Fruit fly (Drosophila melanogaster) whole organism, embryonic: ENCODE data around the gene CG6441.

Experiments
- Ada2b ChIP-seq: fragments of 200-800 bp; sonication (Bioruptor generic); IDR thresholded peaks from 2 replicates; pipeline ENCODE4 v1.3.6; 2022; ENCODE audit warnings: missing biosample characterization, missing genetic modification characterization
- Antp ChIP-seq: fragments of 200-800 bp; sonication (Bioruptor generic); optimal IDR thresholded peaks from 3 replicates; lab custom pipeline; 2016; ENCODE audit warnings: missing biosample characterization, missing genetic modification characterization
- Atf3 ChIP-seq: fragments of 200-800 bp; sonication (Bioruptor generic); optimal IDR thresholded peaks from 3 replicates; lab custom pipeline; 2016; ENCODE audit warnings: missing biosample characterization, missing genetic modification characterization
- CG11093 ChIP-seq: fragments of 200-800 bp; sonication (Bioruptor generic); IDR thresholded peaks from 3 replicates; pipeline ENCODE4 v1.3.6; 2022; ENCODE audit warnings: missing biosample characterization, missing genetic modification characterization
- CG12104 ChIP-seq: fragments of 200-800 bp; sonication (Bioruptor generic); optimal IDR thresholded peaks from 3 replicates; lab custom pipeline; 2016; ENCODE audit warnings: missing biosample characterization, missing genetic modification characterization
- CG13123 ChIP-seq: fragments of 200-800 bp; sonication (Bioruptor generic); optimal IDR thresholded peaks from 2 replicates; lab custom pipeline; 2016; ENCODE audit warnings: missing biosample characterization, missing genetic modification characterization
- CG13287 ChIP-seq: fragments of 200-800 bp; sonication (Bioruptor generic); IDR thresholded peaks from 2 replicates; pipeline ENCODE4 v1.3.6; 2022; ENCODE audit warnings: missing biosample characterization, missing genetic modification characterization; ENCODE audit not compliant: partially characterized antibody
- CG13624 ChIP-seq: fragments of 200-800 bp; sonication (Bioruptor generic); optimal IDR thresholded peaks from 2 replicates; lab custom pipeline; 2016; ENCODE audit warnings: missing biosample characterization, missing genetic modification characterization
- CG14014 ChIP-seq: fragments of 200-800 bp; sonication (Bioruptor generic); IDR thresholded peaks from 2 replicates; pipeline ENCODE4 v1.3.6; 2022; ENCODE audit warnings: missing biosample characterization, missing genetic modification characterization
- CG2202 ChIP-seq: fragments of 200-800 bp; sonication (Bioruptor generic); optimal IDR thresholded peaks from 2 replicates; lab custom pipeline; 2018; ENCODE audit warnings: missing biosample characterization, mild to moderate bottlenecking, missing genetic modification characterization
- CG2875 ChIP-seq: fragments of 200-800 bp; sonication (Bioruptor generic); optimal IDR thresholded peaks from 2 replicates; lab custom pipeline; 2017; ENCODE audit warnings: missing biosample characterization, mild to moderate bottlenecking, missing genetic modification characterization, missing genetic modification reagents
- CG3407 ChIP-seq: fragments of 200-800 bp; sonication (Bioruptor generic); optimal IDR thresholded peaks from 2 replicates; lab custom pipeline; 2018; ENCODE audit warnings: missing biosample characterization, mild to moderate bottlenecking, missing genetic modification characterization
- CG3838 ChIP-seq: fragments of 200-800 bp; sonication (Bioruptor generic); optimal IDR thresholded peaks from 3 replicates; lab custom pipeline; 2016; ENCODE audit warnings: missing biosample characterization, missing genetic modification characterization
- CG3995 ChIP-seq: fragments of 200-800 bp; sonication (Bioruptor generic); optimal IDR thresholded peaks from 3 replicates; lab custom pipeline; 2016; ENCODE audit warnings: missing biosample characterization, missing genetic modification characterization
- CG6765 ChIP-seq: fragments of 200-800 bp; sonication (Bioruptor generic); optimal IDR thresholded peaks from 3 replicates; lab custom pipeline; 2017; ENCODE audit warnings: missing biosample characterization, mild to moderate bottlenecking, missing genetic modification characterization
- CG9932 ChIP-seq: fragments of 200-800 bp; sonication (Bioruptor generic); IDR thresholded peaks from 2 replicates; pipeline ENCODE4 v1.3.6; 2022; ENCODE audit warnings: missing biosample characterization, missing genetic modification characterization
- CTCF ChIP-seq: fragments of 200-800 bp; sonication (Bioruptor generic); optimal IDR thresholded peaks from 2 replicates; lab custom pipeline; 2017; ENCODE audit warnings: missing biosample characterization, mild to moderate bottlenecking, missing genetic modification characterization, moderate library complexity
- Doc3 ChIP-seq: fragments of 200-800 bp; sonication (Bioruptor generic); IDR thresholded peaks from 3 replicates; pipeline ENCODE4 v1.3.6; 2022; ENCODE audit warnings: missing biosample characterization, missing genetic modification characterization; ENCODE audit not compliant: partially characterized antibody
- Ets65A ChIP-seq: fragments of 200-800 bp; sonication (Bioruptor generic); peaks from one replicate; lab custom pipeline; 2016; ENCODE audit warnings: missing biosample characterization, missing genetic modification characterization
- H15 ChIP-seq: fragments of 200-800 bp; sonication (Bioruptor generic); IDR thresholded peaks from 3 replicates; pipeline ENCODE4 v1.3.6; 2022; ENCODE audit warnings: missing biosample characterization, missing genetic modification characterization
- HLH4C ChIP-seq: fragments of 200-800 bp; sonication (Bioruptor generic); IDR thresholded peaks from 3 replicates; pipeline ENCODE4 v1.3.6; 2022; ENCODE audit warnings: missing biosample characterization, missing genetic modification characterization; ENCODE audit not compliant: partially characterized antibody
- Hey ChIP-seq: fragments of 200-800 bp; sonication (Bioruptor generic); optimal IDR thresholded peaks from 3 replicates; lab custom pipeline; 2018; ENCODE audit warnings: missing biosample characterization, mild to moderate bottlenecking, missing genetic modification characterization
- Hr3 ChIP-seq: fragments of 200-800 bp; sonication (Bioruptor generic); optimal IDR thresholded peaks from 3 replicates; lab custom pipeline; 2016; ENCODE audit warnings: missing biosample characterization, missing genetic modification characterization
- Lim3 ChIP-seq: fragments of 200-800 bp; sonication (Bioruptor generic); IDR thresholded peaks from 2 replicates; pipeline ENCODE4 v1.3.6; 2022; ENCODE audit warnings: missing biosample characterization, missing genetic modification characterization
- Sox100B ChIP-seq: fragments of 200-800 bp; sonication (Bioruptor generic); optimal IDR thresholded peaks from 3 replicates; lab custom pipeline; 2018; ENCODE audit warnings: missing biosample characterization, mild to moderate bottlenecking, missing genetic modification characterization
- Stat92E ChIP-seq, 3 experiments: fragments of >200 bp in 2 of 3; fragments of 200-800 bp in 1 of 3; sonication (Bioruptor generic) in 1 of 3; optimal IDR thresholded peaks; 2 replicates each; lab custom pipeline; 2017 to 2019; ENCODE audit warnings: missing biosample characterization in 3 of 3, missing genetic modification characterization in 3 of 3, mild to moderate bottlenecking in 1 of 3, moderate library complexity in 1 of 3
- ara ChIP-seq: fragments of 200-800 bp; sonication (Bioruptor generic); IDR thresholded peaks from 2 replicates; pipeline ENCODE4 v1.3.6; 2022; ENCODE audit warnings: missing biosample characterization, missing genetic modification characterization
- en ChIP-seq: fragments of 200-800 bp; sonication (Bioruptor generic); optimal IDR thresholded peaks from 2 replicates; lab custom pipeline; 2016; ENCODE audit warnings: missing biosample characterization, missing genetic modification characterization
- eve ChIP-seq, 2 experiments: fragments of >200 bp; optimal IDR thresholded peaks; 2 replicates each; lab custom pipeline; 2017; ENCODE audit warnings: missing biosample characterization in 2 of 2, missing genetic modification characterization in 2 of 2
- fd102C ChIP-seq: fragments of 200-800 bp; sonication (Bioruptor generic); optimal IDR thresholded peaks from 2 replicates; lab custom pipeline; 2018; ENCODE audit warnings: missing biosample characterization, mild to moderate bottlenecking, missing genetic modification characterization, moderate library complexity
- grau ChIP-seq: fragments of 200-800 bp; optimal IDR thresholded peaks from 3 replicates; lab custom pipeline; 2019; ENCODE audit warnings: missing biosample characterization, mild to moderate bottlenecking, missing genetic modification characterization, moderate library complexity
- ind ChIP-seq: fragments of 200-800 bp; sonication (Bioruptor generic); optimal IDR thresholded peaks from 3 replicates; lab custom pipeline; 2016; ENCODE audit warnings: missing biosample characterization, missing genetic modification characterization
- lov ChIP-seq, 2 experiments: fragments of 200-800 bp in 1 of 2; fragments of >200 bp in 1 of 2; sonication (Bioruptor generic) in 1 of 2; IDR thresholded peaks in 1 of 2; optimal IDR thresholded peaks in 1 of 2; 2 replicates in 1 of 2; 3 replicates in 1 of 2; pipeline versions ENCODE4 v1.3.6 to Lab custom; 2017 to 2022; ENCODE audit warnings: missing biosample characterization in 1 of 2, missing genetic modification characterization in 1 of 2
- luna ChIP-seq: fragments of 200-800 bp; sonication (Bioruptor generic); optimal IDR thresholded peaks from 2 replicates; lab custom pipeline; 2016; ENCODE audit warnings: missing biosample characterization, missing genetic modification characterization
- nau ChIP-seq: fragments of 200-800 bp; sonication (Bioruptor generic); optimal IDR thresholded peaks from 3 replicates; lab custom pipeline; 2017; ENCODE audit warnings: missing biosample characterization, mild to moderate bottlenecking, missing genetic modification characterization, missing genetic modification reagents
- nmo ChIP-seq: fragments of 200-800 bp; sonication (Bioruptor generic); optimal IDR thresholded peaks from 2 replicates; lab custom pipeline; 2018; ENCODE audit warnings: missing biosample characterization, mild to moderate bottlenecking, missing genetic modification characterization, moderate library complexity
- pan ChIP-seq, 4 experiments: fragments of >200 bp in 3 of 4; fragments of 200-800 bp in 1 of 4; sonication (Bioruptor generic) in 1 of 4; optimal IDR thresholded peaks in 3 of 4; IDR thresholded peaks in 1 of 4; 2 replicates each; pipeline versions ENCODE4 v1.3.6 to Lab custom; 2017 to 2022; ENCODE audit warnings: missing biosample characterization in 2 of 4, missing genetic modification characterization in 2 of 4, mixed read lengths in 1 of 4
- sqz ChIP-seq: fragments of 200-800 bp; sonication (Bioruptor generic); optimal IDR thresholded peaks from 3 replicates; lab custom pipeline; 2018; ENCODE audit warnings: missing biosample characterization, mild to moderate bottlenecking, missing genetic modification characterization
- ssp ChIP-seq: fragments of 200-800 bp; sonication (Bioruptor generic); IDR thresholded peaks from 2 replicates; pipeline ENCODE4 v1.3.6; 2022; ENCODE audit warnings: missing biosample characterization, missing genetic modification characterization
- tll ChIP-seq, 2 experiments: fragments of 200-800 bp in 1 of 2; fragments of >200 bp in 1 of 2; sonication (Bioruptor generic) in 1 of 2; optimal IDR thresholded peaks; 2 replicates each; lab custom pipeline; 2017 to 2019; ENCODE audit warnings: missing biosample characterization in 2 of 2, missing genetic modification characterization in 2 of 2, mild to moderate bottlenecking in 1 of 2, moderate library complexity in 1 of 2
- vnd ChIP-seq: fragments of 200-800 bp; sonication (Bioruptor generic); IDR thresholded peaks from 3 replicates; pipeline ENCODE4 v1.3.6; 2022; ENCODE audit warnings: missing biosample characterization, missing genetic modification characterization; ENCODE audit not compliant: partially characterized antibody
- vvl ChIP-seq: fragments of 200-800 bp; sonication (Bioruptor generic); IDR thresholded peaks from 2 replicates; pipeline ENCODE4 v1.3.6; 2022; ENCODE audit warnings: missing biosample characterization, missing genetic modification characterization
- wdn ChIP-seq: fragments of 200-800 bp; sonication (Bioruptor generic); IDR thresholded peaks from 2 replicates; pipeline ENCODE4 v1.3.6; 2022; ENCODE audit warnings: missing biosample characterization, missing genetic modification characterization
- wek ChIP-seq: fragments of 200-800 bp; sonication (Bioruptor generic); optimal IDR thresholded peaks from 3 replicates; lab custom pipeline; 2018; ENCODE audit warnings: missing biosample characterization, mild to moderate bottlenecking, missing genetic modification characterization, moderate library complexity
- z ChIP-seq: fragments of 200-800 bp; sonication (Bioruptor generic); IDR thresholded peaks from 3 replicates; pipeline ENCODE4 v1.3.6; 2022; ENCODE audit warnings: missing biosample characterization, missing genetic modification characterization

CG6441 gene

dm6 chr2L:7495987-7496503 is 21.5 kb downstream of the CG6441 start, which contains the start of gene Ziz (continued):
- TF ChIP-seq Ada2b, result no peak
- no peak for TF ChIP-seq Lim3 (GFP tag; lab: Robert Waterston, UW)
- no peak for TF ChIP-seq ara
- no peak for TF ChIP-seq z (GFP tag; lab: Robert Waterston, UW)
- TF ChIP-seq CG12104 (GFP tag; lab: Kevin White, UChicago), result no peak
- TF ChIP-seq en (GFP tag; lab: Kevin White, UChicago), result no peak
- TF ChIP-seq sqz (GFP tag; lab: Kevin White, UChicago), result peak; percentile 60
- TF ChIP-seq CTCF (GFP tag; lab: Kevin White, UChicago), result peak; percentile 75
- no peak for TF ChIP-seq Atf3 (GFP tag; lab: Kevin White, UChicago)
- TF ChIP-seq lov (optimal IDR thresholded peaks at IDR 0.05; lab: Kevin White, UChicago), result no peak
- 0 out of 3 replicates have a peak, but pooled peaks have one; percentile 45 for TF ChIP-seq lov (GFP tag; IDR thresholded peaks at IDR 0.05; lab: Robert Waterston, UW)
- TF ChIP-seq CG3838 (GFP tag; lab: Kevin White, UChicago), result peak; percentile 19
- TF ChIP-seq CG2202 (tag; lab: Kevin White, UChicago), result no peak
- peak in 1 of 2 experiments; percentile 6 for TF ChIP-seq tll (GFP tag; optimal IDR thresholded peaks at IDR 0.05; lab: Kevin White, UChicago)
- TF ChIP-seq CG11093 (GFP tag; lab: Robert Waterston, UW), result no peak
- TF ChIP-seq CG3407 (GFP tag; lab: Kevin White, UChicago), result no peak
- peak; percentile 41 for TF ChIP-seq grau (tag; lab: Kevin White, UChicago)
- peak; percentile 50 for TF ChIP-seq wek (GFP tag; lab: Kevin White, UChicago)
- TF ChIP-seq, all 482 proteins: peak for 217

dm6 chr2L:7497265-7497664 is 22.8 kb downstream of the CG6441 start, which contains the start of gene Obp28a:
Gene Obp28a, minus strand, starts transcription at chr2L:7497365.
- 0 out of 3 replicates have a peak, but pooled peaks have one; percentile 2 for TF ChIP-seq vnd (GFP tag; lab: Robert Waterston, UW)
- no peak for TF ChIP-seq nau (GFP tag; lab: Kevin White, UChicago)

- TF ChIP-seq eve (GFP tag; optimal IDR thresholded peaks at IDR 0.05; lab: Kevin White, UChicago) (peak in 1 of 2 experiments; percentile 20), CG13624 (GFP tag; lab: Kevin White, UChicago) (no peak), Stat92E (GFP tag; optimal IDR thresholded peaks at IDR 0.05; lab: Kevin White, UChicago) (no peak), CG3995 (peak; percentile 91)
Measured at dm6 chr2L:7498208-7498607, 23.7 kb downstream of the CG6441 start.

dm6 chr2L:7501743-7502142 is 27.2 kb downstream of the CG6441 start:
- no peak for TF ChIP-seq fd102C (GFP tag; lab: Kevin White, UChicago)
- no peak for TF ChIP-seq CG14014
- no peak for TF ChIP-seq wdn (GFP tag; lab: Robert Waterston, UW)
- no peak for TF ChIP-seq Hr3 (GFP tag; lab: Kevin White, UChicago)
- TF ChIP-seq Hey (tag; lab: Kevin White, UChicago), result no peak
- no peak for TF ChIP-seq Antp (GFP tag; lab: Kevin White, UChicago)
- no peak for TF ChIP-seq Doc3 (GFP tag; lab: Robert Waterston, UW)
- no peak for TF ChIP-seq H15 (GFP tag; lab: Robert Waterston, UW)
- no peak for TF ChIP-seq CG2875 (GFP tag; lab: Kevin White, UChicago)
- TF ChIP-seq CG13287 (GFP tag; lab: Robert Waterston, UW), result no peak
- TF ChIP-seq Sox100B (GFP tag; lab: Kevin White, UChicago), result no peak
- no peak for TF ChIP-seq HLH4C (GFP tag; lab: Robert Waterston, UW)
- no peak for TF ChIP-seq CG6765 (GFP tag; lab: Kevin White, UChicago)
- TF ChIP-seq vvl (GFP tag; lab: Robert Waterston, UW), result peak; percentile 49
- no peak for TF ChIP-seq ind (GFP tag; lab: Kevin White, UChicago)
- TF ChIP-seq CG9932 (GFP tag; lab: Robert Waterston, UW), result 0 out of 2 replicates have a peak, but pooled peaks have one; percentile 17
- TF ChIP-seq ssp (GFP tag; lab: Robert Waterston, UW), result no peak
- TF ChIP-seq pan (optimal IDR thresholded peaks at IDR 0.05; lab: Kevin White, UChicago), result no peak
- TF ChIP-seq pan (GFP tag; optimal IDR thresholded peaks at IDR 0.05 in 1 of 2, IDR thresholded peaks at IDR 0.05 in 1 of 2), result no peak
- TF ChIP-seq CG13123, result no peak
- TF ChIP-seq nmo (GFP tag; lab: Kevin White, UChicago), result no peak
- TF ChIP-seq luna (GFP tag; lab: Kevin White, UChicago), result no peak
- peak; percentile 21 for TF ChIP-seq Ets65A
